Fruit fly (Drosophila melanogaster): Measurements from ENCODE around the gene lin-28.

lin-28 gene

DNA sequence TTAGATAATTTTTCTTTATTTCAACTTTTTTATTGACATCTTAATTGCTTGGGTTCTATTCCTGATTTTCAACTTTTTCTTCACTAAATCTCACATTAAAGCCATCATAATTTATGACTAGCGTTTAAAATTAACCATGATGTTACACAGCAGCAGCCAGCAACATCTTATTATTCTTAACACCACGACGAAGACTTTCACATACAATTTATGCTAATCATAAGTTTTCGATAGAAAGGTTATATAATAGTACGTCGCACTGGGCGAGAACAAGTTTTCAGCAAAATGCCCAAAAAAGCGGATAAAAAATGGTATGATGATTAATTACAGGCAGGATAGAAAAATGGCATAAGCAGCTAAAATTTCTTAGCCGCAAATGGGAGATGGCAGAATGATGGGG lies 22.6 kb upstream of the lin-28 start:
- TF ChIP-seq brk (GFP tag; optimal IDR thresholded peaks at IDR 0.05) (no peak), foxo (GFP tag; optimal IDR thresholded peaks at IDR 0.05) (no peak), dl (GFP tag; optimal IDR thresholded peaks at IDR 0.05; ENCODE audit: insufficient read depth in 1 of 2, partially characterized antibody in 2 of 2) (no peak), HLH106 (tag; optimal IDR thresholded peaks at IDR 0.05) (no peak), fru (GFP tag; optimal IDR thresholded peaks at IDR 0.05) (no peak), OdsH (GFP tag; optimal IDR thresholded peaks at IDR 0.05) (no peak), rgr (GFP tag; optimal IDR thresholded peaks at IDR 0.05) (no peak), CrebA (GFP tag; optimal IDR thresholded peaks at IDR 0.05; ENCODE audit: borderline replicate concordance) (no peak), Rel (GFP tag; optimal IDR thresholded peaks at IDR 0.05) (no peak), Rel (tag; optimal IDR thresholded peaks at IDR 0.05) (no peak), jim (GFP tag; optimal IDR thresholded peaks at IDR 0.05) (no peak), GATAd (GFP tag; optimal IDR thresholded peaks at IDR 0.05) (no peak), psq (GFP tag; optimal IDR thresholded peaks at IDR 0.05) (no peak), lola (GFP tag; optimal IDR thresholded peaks at IDR 0.05) (no peak), Dfd (GFP tag; optimal IDR thresholded peaks at IDR 0.05) (no peak), pan (optimal IDR thresholded peaks at IDR 0.05) (no peak), N (GFP tag; optimal IDR thresholded peaks at IDR 0.05) (no peak), woc (GFP tag; optimal IDR thresholded peaks at IDR 0.05) (no peak), ey (GFP tag; optimal IDR thresholded peaks at IDR 0.05) (no peak)

DNA sequence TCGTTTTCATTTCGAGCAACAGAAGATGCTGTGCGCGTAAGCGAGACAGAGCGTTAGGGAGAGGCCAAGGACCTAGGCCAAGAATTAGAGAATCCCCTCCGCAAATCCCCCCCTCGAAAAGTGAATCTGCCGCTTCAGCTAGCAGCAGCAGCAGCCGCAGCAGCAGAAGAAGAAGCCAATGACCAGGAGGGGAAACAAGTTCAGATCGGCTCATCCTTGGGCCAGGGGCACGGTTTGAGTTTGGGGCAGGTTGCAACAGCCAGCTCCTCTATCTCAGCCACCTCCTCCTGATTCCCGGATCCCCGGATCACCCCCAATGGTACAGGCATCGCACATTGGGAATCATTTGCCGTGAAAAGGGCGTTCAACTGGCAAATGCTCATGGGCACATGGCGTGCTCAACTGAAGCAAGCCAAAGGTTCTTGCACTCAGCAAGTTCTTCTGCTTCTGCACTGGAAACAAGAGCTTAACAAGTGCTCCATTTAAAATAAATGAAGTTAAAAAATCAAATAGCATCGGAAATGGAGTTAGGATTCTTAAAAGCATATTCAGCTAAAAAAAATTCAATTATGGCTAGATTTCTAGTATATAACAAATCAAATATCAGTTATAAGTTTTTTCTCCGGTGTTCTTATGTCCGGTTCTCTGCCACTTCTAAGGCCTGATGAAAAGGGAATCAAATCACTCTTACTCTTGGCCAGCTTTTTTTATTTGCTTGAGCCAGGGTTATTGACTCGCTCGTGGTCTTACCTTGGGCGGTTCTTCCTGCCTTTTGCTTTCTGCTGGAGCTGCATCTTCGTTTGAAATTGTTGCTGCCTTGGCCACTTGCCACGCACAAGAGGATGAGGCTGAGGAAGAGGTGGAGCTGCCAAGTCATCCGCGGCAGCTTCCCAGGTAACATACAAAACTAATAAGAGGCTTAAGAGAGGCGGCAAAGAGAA lies 21.0 kb upstream of the lin-28 start:
- no peak for TF ChIP-seq lola (GFP tag; optimal IDR thresholded peaks at IDR 0.05)
- no peak for TF ChIP-seq Rel (GFP tag; optimal IDR thresholded peaks at IDR 0.05)
- peak; percentile 41 for TF ChIP-seq Rel (tag; optimal IDR thresholded peaks at IDR 0.05)
- peak; percentile 72 for TF ChIP-seq OdsH (GFP tag; optimal IDR thresholded peaks at IDR 0.05)
- peak; percentile 87 for TF ChIP-seq br (GFP tag; optimal IDR thresholded peaks at IDR 0.05)
- no peak for TF ChIP-seq usp (GFP tag; optimal IDR thresholded peaks at IDR 0.05)
- no peak for TF ChIP-seq Myc (optimal IDR thresholded peaks at IDR 0.05)
- no peak for TF ChIP-seq Dfd (GFP tag; optimal IDR thresholded peaks at IDR 0.05)
- peak; percentile 77 for TF ChIP-seq Sp1 (GFP tag; optimal IDR thresholded peaks at IDR 0.05)
- TF ChIP-seq Hnf4 (GFP tag; optimal IDR thresholded peaks at IDR 0.05): peak; percentile 77
- TF ChIP-seq dsf (GFP tag; optimal IDR thresholded peaks at IDR 0.05; ENCODE audit: borderline replicate concordance): no peak
- no peak for TF ChIP-seq N (GFP tag; optimal IDR thresholded peaks at IDR 0.05)
- TF ChIP-seq psq (GFP tag; optimal IDR thresholded peaks at IDR 0.05): no peak
- peak; percentile 17 for TF ChIP-seq brk (GFP tag; optimal IDR thresholded peaks at IDR 0.05)
- TF ChIP-seq Vsx2 (GFP tag; optimal IDR thresholded peaks at IDR 0.05; ENCODE audit: partially characterized antibody): no peak
- peak; percentile 41 for TF ChIP-seq CrebA (GFP tag; optimal IDR thresholded peaks at IDR 0.05; ENCODE audit: borderline replicate concordance)
- TF ChIP-seq Dif (GFP tag; optimal IDR thresholded peaks at IDR 0.05; ENCODE audit: partially characterized antibody): no peak
- peak; percentile 58 for TF ChIP-seq CG9705 (GFP tag; optimal IDR thresholded peaks at IDR 0.05)
- TF ChIP-seq CG32264 (GFP tag; optimal IDR thresholded peaks at IDR 0.05): no peak
- TF ChIP-seq ey (GFP tag; optimal IDR thresholded peaks at IDR 0.05): peak; percentile 77
- peak; percentile 91 for TF ChIP-seq HLH106 (tag; optimal IDR thresholded peaks at IDR 0.05)
- TF ChIP-seq dmrt93B (GFP tag; optimal IDR thresholded peaks at IDR 0.05): peak; percentile 68
- TF ChIP-seq fru (GFP tag; optimal IDR thresholded peaks at IDR 0.05): peak; percentile 91
- no peak for TF ChIP-seq Hr78 (GFP tag; optimal IDR thresholded peaks at IDR 0.05)
- peak; percentile 72 for TF ChIP-seq rgr (GFP tag; optimal IDR thresholded peaks at IDR 0.05)
- TF ChIP-seq tai (GFP tag; optimal IDR thresholded peaks at IDR 0.05): peak; percentile 63
- no peak for TF ChIP-seq sv (GFP tag; optimal IDR thresholded peaks at IDR 0.05)
- TF ChIP-seq Abd-B (GFP tag; optimal IDR thresholded peaks at IDR 0.05): no peak
- peak; percentile 38 for TF ChIP-seq Hr83 (GFP tag; optimal IDR thresholded peaks at IDR 0.05; ENCODE audit: poor library complexity, severe bottlenecking)
- TF ChIP-seq Jra (GFP tag; optimal IDR thresholded peaks at IDR 0.05): peak; percentile 71
- TF ChIP-seq woc (GFP tag; optimal IDR thresholded peaks at IDR 0.05): peak; percentile 84
- TF ChIP-seq sage (GFP tag; optimal IDR thresholded peaks at IDR 0.05): peak; percentile 87
- TF ChIP-seq foxo (GFP tag; optimal IDR thresholded peaks at IDR 0.05): peak in 1 of 2 experiments; percentile 91
- no peak for TF ChIP-seq pan (optimal IDR thresholded peaks at IDR 0.05)
- TF ChIP-seq GATAd (GFP tag; optimal IDR thresholded peaks at IDR 0.05): no peak
- no peak for TF ChIP-seq Mio (GFP tag; optimal IDR thresholded peaks at IDR 0.05)
- TF ChIP-seq h (GFP tag; optimal IDR thresholded peaks at IDR 0.05): peak; percentile 75
- no peak for TF ChIP-seq dl (GFP tag; optimal IDR thresholded peaks at IDR 0.05; ENCODE audit: insufficient read depth in 1 of 2, partially characterized antibody in 2 of 2)
- no peak for TF ChIP-seq jim (GFP tag; optimal IDR thresholded peaks at IDR 0.05)
